Fruit fly (Drosophila melanogaster): ENCODE data around the gene mrn.

mrn gene

dm6 chr3L:15538582-15539490 lies 41.5 kb downstream of the mrn start (continued):
- TF ChIP-seq gem (tag; optimal IDR thresholded peaks at IDR 0.05): peak; percentile 22
- no peak for TF ChIP-seq NfI (GFP tag; optimal IDR thresholded peaks at IDR 0.05)
- TF ChIP-seq CG6175 (GFP tag; IDR thresholded peaks at IDR 0.05): no peak
- TF ChIP-seq caup (GFP tag; optimal IDR thresholded peaks at IDR 0.05; ENCODE audit: severe bottlenecking): no peak
- no peak for TF ChIP-seq sr (GFP tag; IDR thresholded peaks at IDR 0.05)
- no peak for TF ChIP-seq Hsf (GFP tag; optimal IDR thresholded peaks at IDR 0.05)
- TF ChIP-seq CG6683 (GFP tag; optimal IDR thresholded peaks at IDR 0.05): no peak
- TF ChIP-seq Ets97D (GFP tag; optimal IDR thresholded peaks at IDR 0.05): no peak
- TF ChIP-seq sc (optimal IDR thresholded peaks at IDR 0.05): no peak
- TF ChIP-seq sc (GFP tag; optimal IDR thresholded peaks at IDR 0.05): no peak
- no peak for TF ChIP-seq Hr3 (GFP tag; optimal IDR thresholded peaks at IDR 0.05)
- no peak for TF ChIP-seq CG8944 (GFP tag; optimal IDR thresholded peaks at IDR 0.05)
- TF ChIP-seq ase (GFP tag; IDR thresholded peaks at IDR 0.05): no peak
- TF ChIP-seq CG14710 (tag; optimal IDR thresholded peaks at IDR 0.05): no peak
- TF ChIP-seq CG5245 (GFP tag; optimal IDR thresholded peaks at IDR 0.05): no peak
- TF ChIP-seq sd (tag; optimal IDR thresholded peaks at IDR 0.05): no peak
- TF ChIP-seq CG6254 (GFP tag; optimal IDR thresholded peaks at IDR 0.05): no peak
- no peak for TF ChIP-seq p53 (GFP tag; optimal IDR thresholded peaks at IDR 0.05)
- no peak for TF ChIP-seq CG12942 (GFP tag; optimal IDR thresholded peaks at IDR 0.05)
- no peak for TF ChIP-seq Ssrp (tag; optimal IDR thresholded peaks at IDR 0.05)
- TF ChIP-seq CG12219 (GFP tag; optimal IDR thresholded peaks at IDR 0.05): no peak
- no peak for TF ChIP-seq rib (GFP tag; IDR thresholded peaks at IDR 0.05)
- TF ChIP-seq CG34224 (GFP tag; IDR thresholded peaks at IDR 0.05; ENCODE audit: partially characterized antibody): no peak
- 0 out of 4 replicates have a peak, but pooled peaks have one; percentile 20 for TF ChIP-seq chinmo (GFP tag; IDR thresholded peaks at IDR 0.05; ENCODE audit: partially characterized antibody)
- TF ChIP-seq bsh (GFP tag; optimal IDR thresholded peaks at IDR 0.05): no peak
- TF ChIP-seq cato (GFP tag; optimal IDR thresholded peaks at IDR 0.05; ENCODE audit: borderline replicate concordance): no peak
- no peak for TF ChIP-seq lbe (GFP tag; optimal IDR thresholded peaks at IDR 0.05)
- no peak for TF ChIP-seq CG7987 (GFP tag; optimal IDR thresholded peaks at IDR 0.05)
- peak; percentile 84 for TF ChIP-seq cwo (GFP tag; optimal IDR thresholded peaks at IDR 0.05)
- no peak for TF ChIP-seq pb (GFP tag; optimal IDR thresholded peaks at IDR 0.05)
- TF ChIP-seq pzg (GFP tag; optimal IDR thresholded peaks at IDR 0.05): no peak
- no peak for TF ChIP-seq CG31441 (GFP tag; IDR thresholded peaks at IDR 0.05)
- TF ChIP-seq tio (GFP tag; optimal IDR thresholded peaks at IDR 0.05): no peak
- no peak for TF ChIP-seq salm (tag; optimal IDR thresholded peaks at IDR 0.05)
- TF ChIP-seq zen (tag; optimal IDR thresholded peaks at IDR 0.05): no peak
- TF ChIP-seq disco-r (GFP tag; optimal IDR thresholded peaks at IDR 0.05): no peak
- TF ChIP-seq CG31388 (GFP tag; optimal IDR thresholded peaks at IDR 0.05): no peak
- peak; percentile 41 for TF ChIP-seq mirr (GFP tag; optimal IDR thresholded peaks at IDR 0.05)
- TF ChIP-seq Hr78 (GFP tag; optimal IDR thresholded peaks at IDR 0.05): no peak
- no peak for TF ChIP-seq CG11696 (GFP tag; IDR thresholded peaks at IDR 0.05)
- no peak for TF ChIP-seq lilli (GFP tag; optimal IDR thresholded peaks at IDR 0.05)
- TF ChIP-seq klu (GFP tag; IDR thresholded peaks at IDR 0.05): no peak
- no peak for TF ChIP-seq CG18619 (GFP tag; optimal IDR thresholded peaks at IDR 0.05)
- TF ChIP-seq Neu2 (GFP tag; optimal IDR thresholded peaks at IDR 0.05; ENCODE audit: borderline replicate concordance): no peak
- no peak for TF ChIP-seq CG13894 (tag; optimal IDR thresholded peaks at IDR 0.05)
- TF ChIP-seq CG18262 (tag; optimal IDR thresholded peaks at IDR 0.05): peak; percentile 18
- no peak for TF ChIP-seq CG8089 (GFP tag; optimal IDR thresholded peaks at IDR 0.05)
- TF ChIP-seq CG4854 (GFP tag; optimal IDR thresholded peaks at IDR 0.05): no peak
- no peak for TF ChIP-seq Myb (GFP tag; optimal IDR thresholded peaks at IDR 0.05)

Data from whole organism, embryonic.